Fruit fly (Drosophila melanogaster) whole organism: ENCODE data around the gene tacc.

Experiments used
- CG8478 ChIP-seq: fragments of >200 bp; optimal IDR thresholded peaks from 2 replicates; lab custom pipeline; 2018; ENCODE audit warnings: inconsistent platforms
- Dll ChIP-seq: fragments of >200 bp; optimal IDR thresholded peaks from 2 replicates; lab custom pipeline; 2017
- pan ChIP-seq: fragments of >200 bp; optimal IDR thresholded peaks from 2 replicates; lab custom pipeline; 2017
- psq ChIP-seq: fragments of >200 bp; optimal IDR thresholded peaks from 2 replicates; lab custom pipeline; 2017

dm6 chr3R:4797585-4797984 lies 48.7 kb upstream of the tacc start:
- TF ChIP-seq pan (lab: Kevin White, UChicago) (no peak), psq (lab: Kevin White, UChicago) (no peak), Dll (lab: Kevin White, UChicago) (no peak), CG8478 (lab: Kevin White, UChicago) (no peak)
